Worm (Caenorhabditis elegans) whole organism, L4/young adult: ENCODE measurements around the gene T10B9.14.

Experiments
- W03F9.2 ChIP-seq: fragments of 150-350 bp; optimal IDR thresholded peaks from 2 replicates; lab custom pipeline; 2014; ENCODE audit warnings: missing biosample characterization, missing genetic modification characterization
- dao-5 ChIP-seq: sonication (generic microtip); optimal IDR thresholded peaks from 2 replicates; lab custom pipeline; 2016; ENCODE audit warnings: missing genotype, missing genetic modification characterization, moderate library complexity, missing compliant biosample characterization
- him-1 ChIP-seq: sonication (generic microtip); optimal IDR thresholded peaks from 2 replicates; lab custom pipeline; 2016; ENCODE audit warnings: missing genotype, missing genetic modification reagents, missing genetic modification characterization, missing compliant biosample characterization

DNA sequence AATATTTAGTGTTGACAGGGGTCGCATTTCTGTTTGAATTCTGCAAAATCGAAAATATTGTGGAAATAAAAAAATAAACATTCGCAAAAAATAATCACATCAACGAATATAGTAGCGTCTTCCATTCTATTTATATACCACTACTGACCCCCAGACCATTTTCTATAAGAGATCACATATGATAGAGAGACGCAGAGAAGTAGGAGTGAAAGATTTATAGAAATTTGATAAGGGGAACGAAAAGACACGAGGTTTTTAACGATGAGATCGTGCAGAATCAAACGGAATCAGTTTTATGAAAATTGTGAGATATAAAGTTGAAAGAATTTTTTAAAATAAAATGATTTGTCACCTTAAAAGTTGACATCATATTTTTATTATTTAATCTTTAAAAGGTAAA, 30.0 kb downstream of the T10B9.14 start:
- TF ChIP-seq W03F9.2 (no peak), him-1 (no peak), dao-5 (tag; lab: Kevin White, UChicago) (no peak)
